Worm (Caenorhabditis elegans) whole organism, L2 larva: ENCODE results near the gene C13F10.1.

Source experiments
- C34F6.9 ChIP-seq: fragments of 150-350 bp; optimal IDR thresholded peaks from 2 replicates; lab custom pipeline; 2014; ENCODE audit warnings: missing biosample characterization, missing genetic modification characterization
- F13H6.1 ChIP-seq: sonication (generic microtip); optimal IDR thresholded peaks from 2 replicates; lab custom pipeline; 2016; ENCODE audit warnings: missing genetic modification characterization, missing compliant biosample characterization
- R02D3.7 ChIP-seq: fragments of 150-350 bp; optimal IDR thresholded peaks from 2 replicates; lab custom pipeline; 2014; ENCODE audit warnings: missing biosample characterization, missing genetic modification characterization
- Y55F3AM.14 ChIP-seq: fragments of 200-800 bp; sonication (Bioruptor generic); optimal IDR thresholded peaks from 2 replicates; lab custom pipeline; 2018; ENCODE audit warnings: mild to moderate bottlenecking, missing genetic modification characterization, missing compliant biosample characterization
- ZK546.5 ChIP-seq: sonication (generic microtip); optimal IDR thresholded peaks from 2 replicates; lab custom pipeline; 2017; ENCODE audit warnings: missing biosample characterization, missing genetic modification characterization
- alr-1 ChIP-seq: fragments of 150-350 bp; optimal IDR thresholded peaks from 2 replicates; lab custom pipeline; 2014; ENCODE audit warnings: missing biosample characterization, missing genetic modification characterization
- aly-2 ChIP-seq: fragments of 150-350 bp; optimal IDR thresholded peaks from 2 replicates; lab custom pipeline; 2014; ENCODE audit warnings: missing biosample characterization, missing genetic modification characterization
- ama-1 ChIP-seq: fragments of 150-350 bp; optimal IDR thresholded peaks from 2 replicates; lab custom pipeline; 2018; ENCODE audit warnings: inconsistent platforms
- blmp-1 ChIP-seq: sonication (generic microtip); optimal IDR thresholded peaks from 2 replicates; lab custom pipeline; 2017; ENCODE audit warnings: missing genetic modification characterization, mild to moderate bottlenecking, missing compliant biosample characterization, antibody characterized with exemption, moderate library complexity; ENCODE audit not compliant: insufficient read depth
- ceh-16 ChIP-seq: fragments of 150-350 bp; optimal IDR thresholded peaks from 2 replicates; lab custom pipeline; 2014; ENCODE audit warnings: missing biosample characterization, missing genetic modification characterization
- ceh-82 ChIP-seq: fragments of 150-350 bp; optimal IDR thresholded peaks from 2 replicates; lab custom pipeline; 2014; ENCODE audit warnings: missing biosample characterization, missing genetic modification characterization
- crh-2 ChIP-seq: sonication (generic microtip); optimal IDR thresholded peaks from 2 replicates; lab custom pipeline; 2017; ENCODE audit warnings: missing biosample characterization, missing genetic modification characterization
- dmd-4 ChIP-seq: sonication (generic microtip); optimal IDR thresholded peaks from 2 replicates; lab custom pipeline; 2017; ENCODE audit warnings: missing biosample characterization, missing genetic modification characterization
- egl-27 ChIP-seq: sonication (generic microtip); optimal IDR thresholded peaks from 3 replicates; lab custom pipeline; 2017; ENCODE audit warnings: missing biosample characterization, missing genetic modification reagents, missing genetic modification characterization
- elt-1 ChIP-seq: fragments of 150-350 bp; optimal IDR thresholded peaks from 2 replicates; lab custom pipeline; 2014; ENCODE audit warnings: missing biosample characterization, missing genetic modification characterization
- elt-3 ChIP-seq: sonication (generic microtip); optimal IDR thresholded peaks from 2 replicates; lab custom pipeline; 2017; ENCODE audit warnings: missing biosample characterization, missing genetic modification characterization
- fos-1 ChIP-seq: fragments of 150-350 bp; optimal IDR thresholded peaks from 2 replicates; lab custom pipeline; 2014; ENCODE audit warnings: missing biosample characterization, missing genetic modification characterization
- gmeb-1 ChIP-seq: fragments of 150-350 bp; optimal IDR thresholded peaks from 2 replicates; lab custom pipeline; 2014; ENCODE audit warnings: missing biosample characterization, missing genetic modification characterization
- lin-11 ChIP-seq: fragments of 150-350 bp; sonication (generic microtip); optimal IDR thresholded peaks from 2 replicates; lab custom pipeline; 2014; ENCODE audit warnings: missing biosample characterization, missing genetic modification characterization, inconsistent platforms, mixed read lengths
- lin-13 ChIP-seq: fragments of 150-350 bp; optimal IDR thresholded peaks from 2 replicates; lab custom pipeline; 2014; ENCODE audit warnings: missing biosample characterization, missing genetic modification reagents, missing genetic modification characterization
- lin-39 ChIP-seq: fragments of 150-350 bp; optimal IDR thresholded peaks from 2 replicates; lab custom pipeline; 2014; ENCODE audit warnings: missing biosample characterization, missing genetic modification reagents, missing genetic modification characterization
- lsy-2 ChIP-seq, 2 experiments: fragments of 150-350 bp in 1 of 2; sonication (generic microtip) in 1 of 2; optimal IDR thresholded peaks; 2 replicates each; lab custom pipeline; 2014 to 2017; ENCODE audit warnings: missing biosample characterization in 2 of 2, missing genetic modification characterization in 2 of 2
- mab-5 ChIP-seq: fragments of 150-350 bp; optimal IDR thresholded peaks from 2 replicates; lab custom pipeline; 2014; ENCODE audit warnings: missing biosample characterization, missing genetic modification characterization
- mbf-1 ChIP-seq: sonication (generic microtip); optimal IDR thresholded peaks from 2 replicates; lab custom pipeline; 2017; ENCODE audit warnings: missing biosample characterization, missing genetic modification characterization
- mdl-1 ChIP-seq, 2 experiments: fragments of 150-350 bp in 1 of 2; sonication (generic microtip) in 1 of 2; optimal IDR thresholded peaks; 2 replicates each; lab custom pipeline; 2017; ENCODE audit warnings: missing biosample characterization in 2 of 2, missing genetic modification characterization in 2 of 2
- nhr-10 ChIP-seq: sonication (generic microtip); optimal IDR thresholded peaks from 2 replicates; lab custom pipeline; 2017; ENCODE audit warnings: missing biosample characterization, missing genetic modification characterization
- nhr-11 ChIP-seq: fragments of 150-350 bp; optimal IDR thresholded peaks from 2 replicates; lab custom pipeline; 2014; ENCODE audit warnings: missing biosample characterization, missing genetic modification characterization
- nhr-12 ChIP-seq: fragments of 150-350 bp; optimal IDR thresholded peaks from 2 replicates; lab custom pipeline; 2014; ENCODE audit warnings: missing biosample characterization, missing genetic modification characterization
- nhr-129 ChIP-seq: fragments of 150-350 bp; optimal IDR thresholded peaks from 2 replicates; lab custom pipeline; 2014; ENCODE audit warnings: missing biosample characterization, missing genetic modification characterization
- nhr-21 ChIP-seq: fragments of 150-350 bp; optimal IDR thresholded peaks from 2 replicates; lab custom pipeline; 2014; ENCODE audit warnings: missing biosample characterization, missing genetic modification characterization
- nhr-23 ChIP-seq: fragments of 150-350 bp; optimal IDR thresholded peaks from 2 replicates; lab custom pipeline; 2014; ENCODE audit warnings: missing biosample characterization, missing genetic modification reagents, missing genetic modification characterization
- nhr-237 ChIP-seq: fragments of 150-350 bp; optimal IDR thresholded peaks from 2 replicates; lab custom pipeline; 2014; ENCODE audit warnings: missing biosample characterization, missing genetic modification characterization
- nhr-25 ChIP-seq: fragments of 150-350 bp; sonication (generic microtip); optimal IDR thresholded peaks from 3 replicates; lab custom pipeline; 2014; ENCODE audit warnings: missing biosample characterization, missing genetic modification characterization
- nhr-6 ChIP-seq: fragments of 150-350 bp; optimal IDR thresholded peaks from 2 replicates; lab custom pipeline; 2014; ENCODE audit warnings: missing biosample characterization, missing genetic modification characterization
- nhr-77 ChIP-seq: fragments of 150-350 bp; optimal IDR thresholded peaks from 2 replicates; lab custom pipeline; 2014; ENCODE audit warnings: missing biosample characterization, missing genetic modification characterization
- peb-1 ChIP-seq: fragments of 150-350 bp; optimal IDR thresholded peaks from 2 replicates; lab custom pipeline; 2014; ENCODE audit warnings: missing biosample characterization, missing genetic modification characterization
- sem-4 ChIP-seq: fragments of 150-350 bp; optimal IDR thresholded peaks from 2 replicates; lab custom pipeline; 2014; ENCODE audit warnings: missing biosample characterization, missing genetic modification reagents, missing genetic modification characterization
- skn-1 ChIP-seq: sonication (generic microtip); optimal IDR thresholded peaks from 2 replicates; lab custom pipeline; 2017; ENCODE audit warnings: missing biosample characterization, missing genetic modification characterization
- sma-3 ChIP-seq: sonication (generic microtip); optimal IDR thresholded peaks from 2 replicates; lab custom pipeline; 2016; ENCODE audit warnings: missing genetic modification reagents, missing genetic modification characterization, missing compliant biosample characterization
- sma-9 ChIP-seq, 2 experiments: fragments of 150-350 bp in 1 of 2; sonication (generic microtip) in 1 of 2; optimal IDR thresholded peaks; 2 replicates each; lab custom pipeline; 2014 to 2016; ENCODE audit warnings: missing genetic modification characterization in 2 of 2, mild to moderate bottlenecking in 1 of 2, missing biosample characterization in 1 of 2, missing compliant biosample characterization in 1 of 2, missing genetic modification reagents in 1 of 2, moderate library complexity in 1 of 2
- snpc-4 ChIP-seq: fragments of 150-350 bp; optimal IDR thresholded peaks from 2 replicates; lab custom pipeline; 2014; ENCODE audit warnings: missing biosample characterization, missing genetic modification characterization
- unc-39 ChIP-seq: fragments of 150-350 bp; optimal IDR thresholded peaks from 2 replicates; lab custom pipeline; 2014; ENCODE audit warnings: missing biosample characterization, missing genetic modification characterization
- unc-55 ChIP-seq: fragments of 150-350 bp; sonication (generic microtip); optimal IDR thresholded peaks from 3 replicates; lab custom pipeline; 2014; ENCODE audit warnings: missing biosample characterization, missing genetic modification reagents, missing genetic modification characterization
- unc-62 ChIP-seq: fragments of 150-350 bp; optimal IDR thresholded peaks from 2 replicates; lab custom pipeline; 2014; ENCODE audit warnings: missing biosample characterization, missing genetic modification reagents, missing genetic modification characterization
- zag-1 ChIP-seq: fragments of 150-350 bp; optimal IDR thresholded peaks from 2 replicates; lab custom pipeline; 2014; ENCODE audit warnings: missing biosample characterization, missing genetic modification characterization
- ztf-1 ChIP-seq: fragments of 200-800 bp; sonication (Bioruptor generic); conservative IDR thresholded peaks from 2 replicates; pipeline ENCODE4 v1.3.6; 2022; ENCODE audit warnings: missing genetic modification characterization, missing compliant biosample characterization
- ztf-11 ChIP-seq: sonication (generic microtip); optimal IDR thresholded peaks from 2 replicates; lab custom pipeline; 2017; ENCODE audit warnings: missing biosample characterization, missing genetic modification characterization
- ztf-4 ChIP-seq: fragments of 150-350 bp; optimal IDR thresholded peaks from 2 replicates; lab custom pipeline; 2014; ENCODE audit warnings: missing biosample characterization, missing genetic modification characterization

C13F10.1 gene

ce11 chrV:7237133-7237532, 13.3 kb downstream of the C13F10.1 start, which contains the start of gene hyls-1:
Gene hyls-1, plus strand, starts transcription at chrV:7237381.
- TF ChIP-seq gmeb-1 (tag; lab: Kevin White, UChicago) (peak; percentile 97), mbf-1 (no peak), nhr-23 (no peak), crh-2 (tag; lab: Kevin White, UChicago) (peak; percentile 91), mab-5 (tag; lab: Kevin White, UChicago) (peak; percentile 64), unc-39 (tag; lab: Kevin White, UChicago) (no peak), nhr-11 (no peak), R02D3.7 (tag; lab: Kevin White, UChicago) (peak; percentile 1), egl-27 (tag; lab: Kevin White, UChicago) (no peak), nhr-237 (tag; lab: Kevin White, UChicago) (peak; percentile 57), C34F6.9 (peak; percentile 79), Y55F3AM.14 (GFP tag; lab: Kevin White, UChicago) (no peak), nhr-77 (tag; lab: Kevin White, UChicago) (no peak), ztf-11 (tag; lab: Kevin White, UChicago) (no peak), ZK546.5 (tag; lab: Kevin White, UChicago) (peak; percentile 16), lin-13 (peak; percentile 83), sem-4 (tag; lab: Kevin White, UChicago) (peak; percentile 70), nhr-12 (no peak), lin-11 (tag; lab: Kevin White, UChicago) (peak; percentile 88), ama-1 (no peak), snpc-4 (peak; percentile 18), zag-1 (peak; percentile 52), blmp-1 (tag; lab: Kevin White, UChicago) (peak; percentile 40), nhr-25 (tag; lab: Kevin White, UChicago) (peak; percentile 85), peb-1 (tag; lab: Kevin White, UChicago) (no peak), elt-1 (no peak), dmd-4 (tag; lab: Kevin White, UChicago) (no peak), ceh-82 (tag; lab: Kevin White, UChicago) (peak; percentile 73), nhr-129 (tag; lab: Kevin White, UChicago) (peak; percentile 80), alr-1 (tag; lab: Kevin White, UChicago) (no peak), fos-1 (peak; percentile 29), nhr-21 (tag; lab: Kevin White, UChicago) (peak; percentile 70), unc-62 (GFP tag; lab: Kevin White, UChicago) (no peak), lsy-2 (tag; optimal IDR thresholded peaks at IDR 0.05; lab: Kevin White, UChicago) (peak; percentile 71 to 88), sma-9 (GFP tag; optimal IDR thresholded peaks at IDR 0.05; lab: Kevin White, UChicago) (peak; percentile 77), sma-9 (tag; optimal IDR thresholded peaks at IDR 0.05; lab: Kevin White, UChicago) (no peak), lin-39 (tag; lab: Kevin White, UChicago) (no peak), ztf-4 (peak; percentile 53), F13H6.1 (tag; lab: Kevin White, UChicago) (peak; percentile 78), nhr-10 (tag; lab: Kevin White, UChicago) (no peak), mdl-1 (tag; optimal IDR thresholded peaks at IDR 0.05; lab: Kevin White, UChicago) (no peak), sma-3 (GFP tag; lab: Kevin White, UChicago) (peak; percentile 85), ztf-1 (GFP tag; lab: Robert Waterston, UW) (no peak), elt-3 (tag; lab: Kevin White, UChicago) (no peak), nhr-6 (tag; lab: Kevin White, UChicago) (no peak), skn-1 (peak; percentile 64), aly-2 (no peak), unc-55 (GFP tag; lab: Kevin White, UChicago) (peak; percentile 95), ceh-16 (tag; lab: Kevin White, UChicago) (no peak)
